Worm (Caenorhabditis elegans) whole organism, early embryonic: Measurements from ENCODE around the gene clec-143.

Source experiments
- B0310.2 ChIP-seq: sonication (generic microtip); optimal IDR thresholded peaks from 2 replicates; lab custom pipeline; 2016; ENCODE audit warnings: mild to moderate bottlenecking, missing genetic modification characterization, missing compliant biosample characterization
- F13C5.2 ChIP-seq: sonication (generic microtip); optimal IDR thresholded peaks from 2 replicates; lab custom pipeline; 2017; ENCODE audit warnings: mild to moderate bottlenecking, missing genetic modification characterization, inconsistent platforms, missing compliant biosample characterization
- ama-1 ChIP-seq: fragments of 150-350 bp; optimal IDR thresholded peaks from 2 replicates; lab custom pipeline; 2014
- pes-1 ChIP-seq: fragments of 200-800 bp; sonication (Bioruptor generic); IDR thresholded peaks from 2 replicates; pipeline ENCODE4 v1.3.6; 2022; ENCODE audit warnings: missing genetic modification reagents, missing genetic modification characterization, missing compliant biosample characterization
- scrt-1 ChIP-seq: fragments of 200-800 bp; sonication (Bioruptor generic); IDR thresholded peaks from 2 replicates; pipeline ENCODE4 v1.3.6; 2022; ENCODE audit warnings: missing genetic modification characterization, missing compliant biosample characterization
- tbx-11 ChIP-seq: fragments of 200-800 bp; sonication (Bioruptor generic); IDR thresholded peaks from 2 replicates; pipeline ENCODE4 v1.3.6; 2022; ENCODE audit warnings: missing genetic modification characterization, missing compliant biosample characterization
- tbx-37 ChIP-seq: fragments of 200-800 bp; sonication (Bioruptor generic); conservative IDR thresholded peaks from 2 replicates; pipeline ENCODE4 v1.3.6; 2022; ENCODE audit warnings: missing genetic modification reagents, missing genetic modification characterization, missing compliant biosample characterization

DNA sequence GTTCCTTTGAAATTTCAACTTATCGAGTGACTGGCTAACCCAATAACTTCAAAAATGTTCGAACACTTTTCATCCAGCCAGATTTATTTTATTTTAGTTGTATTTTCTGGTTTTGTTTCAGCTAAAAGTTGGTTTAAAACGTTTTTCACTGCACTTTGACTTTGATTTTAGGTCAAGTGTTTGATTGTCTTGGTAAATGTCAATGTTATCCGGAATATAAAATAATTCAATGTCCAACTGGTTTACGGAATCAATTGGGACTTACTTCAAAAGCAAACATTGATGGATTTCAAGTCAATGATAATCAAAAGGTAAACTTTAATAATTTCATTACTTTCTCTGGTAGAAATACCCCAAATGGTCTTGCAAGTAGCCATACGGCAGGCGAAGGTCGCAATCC, 13.8 kb upstream of the clec-143 start:
- TF ChIP-seq scrt-1 (GFP tag; lab: Robert Waterston, UW) (no peak), ama-1 (lab: Kevin White, UChicago) (no peak), B0310.2 (no peak), tbx-37 (GFP tag; lab: Robert Waterston, UW) (no peak), tbx-11 (no peak), F13C5.2 (tag; lab: Kevin White, UChicago) (no peak), pes-1 (GFP tag; lab: Robert Waterston, UW) (no peak)
